Worm (Caenorhabditis elegans) whole organism, L3 larva: ENCODE measurements around the gene cwf-19L2.
A peak's percentile ranks its signal among the peaks of the same experiment; 100 is the strongest.

ENCODE experiments used
- egl-27 ChIP-seq: sonication (generic microtip); optimal IDR thresholded peaks from 4 replicates; lab custom pipeline; 2017; ENCODE audit warnings: missing biosample characterization, missing genetic modification reagents, missing genetic modification characterization
- elt-2 ChIP-seq: sonication (generic microtip); optimal IDR thresholded peaks from 2 replicates; lab custom pipeline; 2016; ENCODE audit warnings: missing genetic modification reagents, mild to moderate bottlenecking, missing genetic modification characterization, missing compliant biosample characterization
- fos-1 ChIP-seq: fragments of 150-350 bp; optimal IDR thresholded peaks from 2 replicates; lab custom pipeline; 2014; ENCODE audit warnings: missing biosample characterization, missing genetic modification characterization
- lin-39 ChIP-seq: fragments of 150-350 bp; optimal IDR thresholded peaks from 2 replicates; lab custom pipeline; 2018; ENCODE audit warnings: missing biosample characterization, missing genetic modification reagents, missing genetic modification characterization
- nhr-25 ChIP-seq: sonication (generic microtip); optimal IDR thresholded peaks from 2 replicates; lab custom pipeline; 2017; ENCODE audit warnings: missing biosample characterization, missing genetic modification characterization
- zag-1 ChIP-seq: fragments of 150-350 bp; optimal IDR thresholded peaks from 2 replicates; lab custom pipeline; 2014; ENCODE audit warnings: missing biosample characterization, missing genetic modification characterization

ce11 chrIII:7292569-7292968 lies 865 bp upstream of the cwf-19L2 start:
- TF ChIP-seq nhr-25 (tag; lab: Kevin White, UChicago) (peak; percentile 61), fos-1 (no peak), zag-1 (tag; lab: Kevin White, UChicago) (no peak), lin-39 (tag; lab: Kevin White, UChicago) (peak; percentile 7), elt-2 (tag; lab: Kevin White, UChicago) (no peak), egl-27 (tag; lab: Kevin White, UChicago) (no peak)
